Worm (Caenorhabditis elegans) whole organism, L4 larva: ENCODE results near the gene sri-1.
A peak's percentile ranks its signal among the peaks of the same experiment; 100 is the strongest.

Experiments
- F10B5.3 ChIP-seq: sonication (generic microtip); optimal IDR thresholded peaks from 2 replicates; lab custom pipeline; 2016; ENCODE audit warnings: mild to moderate bottlenecking, missing genetic modification characterization, missing compliant biosample characterization
- F37D6.2 ChIP-seq: sonication (generic microtip); optimal IDR thresholded peaks from 2 replicates; lab custom pipeline; 2016; ENCODE audit warnings: mild to moderate bottlenecking, missing genetic modification characterization, missing compliant biosample characterization
- T20F7.1 ChIP-seq: fragments of 200-800 bp; sonication (Bioruptor generic); optimal IDR thresholded peaks from 2 replicates; lab custom pipeline; 2018; ENCODE audit warnings: mild to moderate bottlenecking, missing genetic modification characterization, missing compliant biosample characterization
- ZK546.5 ChIP-seq, 2 experiments: sonication (generic microtip); optimal IDR thresholded peaks; 2 replicates each; lab custom pipeline; 2017; ENCODE audit warnings: missing biosample characterization in 2 of 2, missing genetic modification characterization in 2 of 2
- aha-1 ChIP-seq: fragments of 150-350 bp; peaks from one replicate; lab custom pipeline; 2014; ENCODE audit warnings: missing biosample characterization, missing genetic modification characterization
- aly-2 ChIP-seq: sonication (generic microtip); optimal IDR thresholded peaks from 2 replicates; lab custom pipeline; 2018; ENCODE audit warnings: missing biosample characterization, missing genetic modification characterization
- attf-4 ChIP-seq: sonication (generic microtip); optimal IDR thresholded peaks from 3 replicates; lab custom pipeline; 2017; ENCODE audit warnings: missing biosample characterization, missing genetic modification characterization
- ceh-44 ChIP-seq: fragments of 200-800 bp; sonication (Bioruptor generic); IDR thresholded peaks from 2 replicates; pipeline ENCODE4 v1.3.6; 2022; ENCODE audit warnings: missing genetic modification reagents, missing genetic modification characterization, missing compliant biosample characterization
- daf-12 ChIP-seq: fragments of 150-350 bp; optimal IDR thresholded peaks from 2 replicates; lab custom pipeline; 2014; ENCODE audit warnings: missing biosample characterization, missing genetic modification reagents, missing genetic modification characterization
- daf-16 ChIP-seq, 3 experiments: sonication (generic microtip); optimal IDR thresholded peaks; 2 replicates each; lab custom pipeline; 2016 to 2017; ENCODE audit warnings: missing genetic modification characterization in 3 of 3, missing genetic modification reagents in 3 of 3, mild to moderate bottlenecking in 2 of 3, missing compliant biosample characterization in 2 of 3, missing biosample characterization in 1 of 3, moderate library complexity in 1 of 3
- daf-19 ChIP-seq: fragments of 200-800 bp; sonication (Bioruptor generic); conservative IDR thresholded peaks from 2 replicates; pipeline ENCODE4 v1.3.6; 2022; ENCODE audit warnings: missing genetic modification characterization, missing compliant biosample characterization
- dmd-6 ChIP-seq: fragments of 200-800 bp; sonication (Bioruptor generic); IDR thresholded peaks from 2 replicates; pipeline ENCODE4 v1.3.6; 2022; ENCODE audit warnings: missing genetic modification reagents, missing genetic modification characterization, missing compliant biosample characterization
- dpl-1 ChIP-seq: fragments of 150-350 bp; optimal IDR thresholded peaks from 2 replicates; lab custom pipeline; 2014; ENCODE audit warnings: missing biosample characterization, missing genetic modification reagents, missing genetic modification characterization
- duxl-1 ChIP-seq: sonication (generic microtip); optimal IDR thresholded peaks from 2 replicates; lab custom pipeline; 2016; ENCODE audit warnings: mild to moderate bottlenecking, missing genetic modification characterization, moderate library complexity, missing compliant biosample characterization; ENCODE audit not compliant: poor library complexity
- fkh-10 ChIP-seq: fragments of 150-350 bp; optimal IDR thresholded peaks from 2 replicates; lab custom pipeline; 2014; ENCODE audit warnings: missing biosample characterization, missing genetic modification reagents, missing genetic modification characterization
- gei-8 ChIP-seq: fragments of 200-800 bp; sonication (Bioruptor generic); optimal IDR thresholded peaks from 2 replicates; lab custom pipeline; 2018; ENCODE audit warnings: mild to moderate bottlenecking, missing genetic modification characterization, missing compliant biosample characterization
- hlh-11 ChIP-seq: fragments of 200-800 bp; sonication (Bioruptor generic); optimal IDR thresholded peaks from 2 replicates; lab custom pipeline; 2018; ENCODE audit warnings: mild to moderate bottlenecking, missing genetic modification characterization, missing compliant biosample characterization
- hlh-30 ChIP-seq: sonication (generic microtip); optimal IDR thresholded peaks from 2 replicates; lab custom pipeline; 2017; ENCODE audit warnings: antibody characterized with exemption, mild to moderate bottlenecking, missing genetic modification characterization, missing compliant biosample characterization; ENCODE audit not compliant: insufficient read depth
- lin-1 ChIP-seq: fragments of 200-800 bp; sonication (Bioruptor generic); IDR thresholded peaks from 2 replicates; pipeline ENCODE4 v1.3.6; 2022; ENCODE audit warnings: missing genetic modification reagents, missing genetic modification characterization, missing compliant biosample characterization
- lin-13 ChIP-seq: fragments of 150-350 bp; optimal IDR thresholded peaks from 2 replicates; lab custom pipeline; 2014; ENCODE audit warnings: missing biosample characterization, missing genetic modification reagents, missing genetic modification characterization
- lin-29 ChIP-seq: fragments of 200-800 bp; sonication (Bioruptor generic); IDR thresholded peaks from 2 replicates; pipeline ENCODE4 v1.3.6; 2022; ENCODE audit warnings: missing genetic modification reagents, missing genetic modification characterization, missing compliant biosample characterization
- mdl-1 ChIP-seq, 2 experiments: fragments of 150-350 bp in 1 of 2; sonication (generic microtip) in 1 of 2; optimal IDR thresholded peaks; 2 replicates each; lab custom pipeline; 2014 to 2017; ENCODE audit warnings: missing biosample characterization in 2 of 2, missing genetic modification characterization in 2 of 2
- mdt-29 ChIP-seq: fragments of 200-800 bp; sonication (Bioruptor generic); IDR thresholded peaks from 2 replicates; pipeline ENCODE4 v1.3.6; 2022; ENCODE audit warnings: missing genetic modification reagents, missing genetic modification characterization, missing compliant biosample characterization
- mxl-2 ChIP-seq: fragments of 200-800 bp; sonication (Bioruptor generic); conservative IDR thresholded peaks from 2 replicates; pipeline ENCODE4 v1.3.6; 2022; ENCODE audit warnings: missing genetic modification reagents, missing genetic modification characterization, missing compliant biosample characterization
- mxl-3 ChIP-seq: fragments of 200-800 bp; sonication (Bioruptor generic); optimal IDR thresholded peaks from 2 replicates; lab custom pipeline; 2018; ENCODE audit warnings: mild to moderate bottlenecking, missing genetic modification characterization, missing compliant biosample characterization
- nhr-102 ChIP-seq: sonication (generic microtip); optimal IDR thresholded peaks from 2 replicates; lab custom pipeline; 2016; ENCODE audit warnings: mild to moderate bottlenecking, missing genetic modification characterization, moderate library complexity, missing compliant biosample characterization
- nhr-11 ChIP-seq: fragments of 150-350 bp; optimal IDR thresholded peaks from 2 replicates; lab custom pipeline; 2014; ENCODE audit warnings: missing biosample characterization, missing genetic modification characterization
- nhr-237 ChIP-seq: sonication (generic microtip); optimal IDR thresholded peaks from 2 replicates; lab custom pipeline; 2017; ENCODE audit warnings: missing biosample characterization, missing genetic modification characterization
- nhr-28 ChIP-seq: fragments of 150-350 bp; optimal IDR thresholded peaks from 2 replicates; lab custom pipeline; 2014; ENCODE audit warnings: missing biosample characterization, missing genetic modification characterization
- nhr-41 ChIP-seq: fragments of 200-800 bp; sonication (Bioruptor generic); IDR thresholded peaks from 2 replicates; pipeline ENCODE4 v1.3.6; 2022; ENCODE audit warnings: missing genetic modification reagents, missing genetic modification characterization, missing compliant biosample characterization
- nhr-6 ChIP-seq: fragments of 150-350 bp; optimal IDR thresholded peaks from 2 replicates; lab custom pipeline; 2014; ENCODE audit warnings: missing biosample characterization, missing genetic modification characterization
- nhr-77 ChIP-seq: fragments of 150-350 bp; optimal IDR thresholded peaks from 2 replicates; lab custom pipeline; 2014; ENCODE audit warnings: missing biosample characterization, missing genetic modification characterization
- php-3 ChIP-seq: fragments of 200-800 bp; sonication (Bioruptor generic); IDR thresholded peaks from 2 replicates; pipeline ENCODE4 v1.3.6; 2022; ENCODE audit warnings: missing genetic modification reagents, missing genetic modification characterization, missing compliant biosample characterization
- pqm-1 ChIP-seq: sonication (generic microtip); optimal IDR thresholded peaks from 2 replicates; lab custom pipeline; 2017; ENCODE audit warnings: missing biosample characterization, missing genetic modification characterization
- rbr-2 ChIP-seq: sonication (generic microtip); optimal IDR thresholded peaks from 2 replicates; lab custom pipeline; 2016; ENCODE audit warnings: missing genotype, missing genetic modification characterization, missing compliant biosample characterization
- set-16 ChIP-seq: fragments of 200-800 bp; sonication (Bioruptor generic); IDR thresholded peaks from 2 replicates; pipeline ENCODE4 v1.3.6; 2022; ENCODE audit warnings: missing genetic modification reagents, missing genetic modification characterization, missing compliant biosample characterization
- spr-1 ChIP-seq: sonication (generic microtip); optimal IDR thresholded peaks from 2 replicates; lab custom pipeline; 2016; ENCODE audit warnings: mild to moderate bottlenecking, missing genetic modification characterization, missing compliant biosample characterization
- unc-62 ChIP-seq, 3 experiments: fragments of 150-350 bp in 1 of 3; sonication (generic microtip); optimal IDR thresholded peaks in 2 of 3; peaks in 1 of 3; 1 replicate in 1 of 3; 2 replicates in 2 of 3; lab custom pipeline; 2014 to 2017; ENCODE audit warnings: missing biosample characterization in 3 of 3, missing genetic modification characterization in 3 of 3, missing genetic modification reagents in 3 of 3, missing genotype in 1 of 3
- zfp-2 ChIP-seq: sonication (generic microtip); optimal IDR thresholded peaks from 2 replicates; lab custom pipeline; 2016; ENCODE audit warnings: mild to moderate bottlenecking, missing genetic modification characterization, missing compliant biosample characterization
- zfp-3 ChIP-seq: fragments of 200-800 bp; sonication (Bioruptor generic); conservative IDR thresholded peaks from 2 replicates; pipeline ENCODE4 v1.3.6; 2022; ENCODE audit warnings: missing genetic modification reagents, missing genetic modification characterization, missing compliant biosample characterization

Gene sri-1

ce11 chrV:16000433-16000832, 33.0 kb upstream of the sri-1 start, which contains the start of gene nhr-50 (continued):
- TF ChIP-seq gei-8 (GFP tag; lab: Kevin White, UChicago) (no peak), fkh-10 (no peak), F37D6.2 (no peak), hlh-30 (tag; lab: Kevin White, UChicago) (peak; percentile 80), daf-12 (no peak), mxl-2 (GFP tag; lab: Robert Waterston, UW) (no peak), ceh-44 (GFP tag; lab: Robert Waterston, UW) (no peak), aha-1 (tag; lab: Kevin White, UChicago) (peak; percentile 39), php-3 (GFP tag; lab: Robert Waterston, UW) (no peak), lin-29 (GFP tag; lab: Robert Waterston, UW) (no peak), daf-19 (GFP tag; lab: Robert Waterston, UW) (0 out of 2 replicates have a peak, but pooled peaks have one; percentile 51), mxl-3 (GFP tag; lab: Kevin White, UChicago) (peak; percentile 14), nhr-77 (tag; lab: Kevin White, UChicago) (peak; percentile 66), nhr-102 (no peak), set-16 (GFP tag; lab: Robert Waterston, UW) (no peak), mdl-1 (tag; optimal IDR thresholded peaks at IDR 0.05; lab: Kevin White, UChicago) (peak; percentile 1 to 73), nhr-6 (tag; lab: Kevin White, UChicago) (peak; percentile 93), zfp-3 (GFP tag; lab: Robert Waterston, UW) (no peak), nhr-11 (tag; lab: Kevin White, UChicago) (no peak), dpl-1 (GFP tag; lab: Kevin White, UChicago) (peak; percentile 31), unc-62 (GFP tag; optimal IDR thresholded peaks at IDR 0.05 in 1 of 2; lab: Kevin White, UChicago) (peak in 1 of 2 experiments; percentile 1), unc-62 (tag; optimal IDR thresholded peaks at IDR 0.05; lab: Kevin White, UChicago) (no peak), ZK546.5 (tag; optimal IDR thresholded peaks at IDR 0.05; lab: Kevin White, UChicago) (no peak)

- TF ChIP-seq duxl-1 (tag; lab: Kevin White, UChicago), result no peak
- peak; percentile 24 for TF ChIP-seq aha-1 (tag; lab: Kevin White, UChicago)
Observed at ce11 chrV:15996655-15997186, 29.3 kb upstream of the sri-1 start, which contains the start of the genes C06C6.9 and C06C6.8. Gene C06C6.9 (minus strand): TSS chrV:15996755. Gene C06C6.8 (plus strand): TSS chrV:15997136.

ce11 chrV:15991850-15992249, 24.4 kb upstream of the sri-1 start, which contains the start of gene C06C6.7:
Gene C06C6.7 (plus strand): TSS chrV:15992150.
- peak; percentile 2 for TF ChIP-seq aha-1 (tag; lab: Kevin White, UChicago)

ce11 chrV:15988074-15988473, 20.6 kb upstream of the sri-1 start, which contains the start of gene F36G9.15:
Gene F36G9.15 (minus strand): TSS chrV:15988174.
- TF ChIP-seq T20F7.1 (GFP tag; lab: Kevin White, UChicago), result no peak
- peak; percentile 15 for TF ChIP-seq aha-1 (tag; lab: Kevin White, UChicago)
- no peak for TF ChIP-seq mdt-29 (GFP tag; lab: Robert Waterston, UW)

DNA sequence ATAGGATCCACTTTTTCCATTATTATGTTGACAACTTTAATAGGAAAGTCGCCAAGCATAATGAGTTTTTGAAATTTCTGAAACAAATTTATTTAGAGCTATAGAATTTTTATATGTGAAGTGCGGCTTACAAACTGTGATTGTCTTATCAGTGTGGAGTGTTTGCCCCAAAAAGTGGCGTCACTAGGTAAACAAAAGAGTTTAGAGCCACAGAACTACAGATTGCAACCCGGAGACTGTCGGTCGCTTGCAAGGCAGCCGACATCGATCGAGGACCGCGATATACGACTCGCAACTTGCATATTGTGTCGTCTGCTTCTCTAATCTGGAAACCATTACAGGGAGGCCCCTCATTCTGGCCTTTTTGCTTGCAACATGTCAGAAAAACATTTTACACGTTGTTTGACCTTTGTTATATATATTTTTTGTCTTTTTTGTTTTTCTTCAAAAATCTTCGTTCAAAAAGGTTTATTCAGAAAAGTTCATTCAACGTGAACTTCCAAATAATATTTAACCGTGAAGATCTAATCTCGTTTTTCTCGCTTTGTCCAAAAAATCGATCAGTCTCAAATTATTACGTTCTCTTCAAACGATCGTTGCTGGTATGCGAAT, 15.4 kb upstream of the sri-1 start, which contains the start of the genes fbxa-99 and F36G9.13:
Gene fbxa-99 (minus strand): TSS at position 122 of the 612 bp plus-strand sequence.
Gene F36G9.13 (plus strand): TSS at position 562 of the 612 bp plus-strand sequence.
- no peak for TF ChIP-seq nhr-237 (tag; lab: Kevin White, UChicago)
- no peak for TF ChIP-seq daf-19 (GFP tag; lab: Robert Waterston, UW)
- no peak for TF ChIP-seq attf-4
- TF ChIP-seq lin-13, result peak; percentile 22
- TF ChIP-seq rbr-2, result no peak
- TF ChIP-seq daf-16 (GFP tag; optimal IDR thresholded peaks at IDR 0.05; lab: Kevin White, UChicago), result no peak
- peak; percentile 72 for TF ChIP-seq daf-16 (tag; optimal IDR thresholded peaks at IDR 0.05; lab: Kevin White, UChicago)
- TF ChIP-seq ZK546.5 (tag; optimal IDR thresholded peaks at IDR 0.05; lab: Kevin White, UChicago), result no peak
- TF ChIP-seq F10B5.3 (tag; lab: Kevin White, UChicago), result no peak
- TF ChIP-seq nhr-77 (tag; lab: Kevin White, UChicago), result peak; percentile 21
- no peak for TF ChIP-seq duxl-1 (tag; lab: Kevin White, UChicago)
- TF ChIP-seq zfp-2 (tag; lab: Kevin White, UChicago), result no peak
- TF ChIP-seq aly-2 (tag; lab: Kevin White, UChicago), result no peak
- TF ChIP-seq nhr-28 (tag; lab: Kevin White, UChicago), result peak; percentile 48
- no peak for TF ChIP-seq lin-1 (GFP tag; lab: Robert Waterston, UW)
- peak; percentile 41 for TF ChIP-seq dmd-6 (GFP tag; lab: Robert Waterston, UW)
- no peak for TF ChIP-seq gei-8 (GFP tag; lab: Kevin White, UChicago)
- no peak for TF ChIP-seq mxl-3 (GFP tag; lab: Kevin White, UChicago)
- no peak for TF ChIP-seq nhr-41 (GFP tag; lab: Robert Waterston, UW)
- TF ChIP-seq mdl-1 (tag; optimal IDR thresholded peaks at IDR 0.05; lab: Kevin White, UChicago), result no peak
- TF ChIP-seq pqm-1 (tag; lab: Kevin White, UChicago), result peak; percentile 34
- peak; percentile 21 for TF ChIP-seq hlh-11 (tag; lab: Kevin White, UChicago)
- no peak for TF ChIP-seq spr-1 (tag; lab: Kevin White, UChicago)
